ENCODE assay signal across 2 fruit fly cellular contexts in the genomic region with DNA sequence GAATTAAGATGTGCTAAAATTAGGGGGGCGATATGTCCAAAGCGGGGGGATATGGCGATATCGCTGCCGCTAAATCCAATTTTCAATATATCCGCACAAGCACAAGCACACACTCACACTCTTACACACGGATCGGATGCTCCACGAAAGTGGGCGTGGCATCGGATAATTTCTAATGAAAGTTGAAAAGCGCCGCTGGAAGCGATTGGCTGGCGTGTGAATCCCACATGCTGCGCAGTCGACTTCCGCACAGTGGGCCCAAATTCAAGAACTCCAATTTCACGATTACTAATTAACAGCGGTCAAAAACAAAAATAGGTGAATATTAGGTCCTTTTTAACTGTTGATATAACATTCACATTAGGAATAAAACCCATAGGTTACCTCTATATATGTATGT.
TF ChIP-seq lines count a peak whose summit lies in the region.

No protein-coding gene starts in this region.

- no peak for TF ChIP-seq CTCF in whole organism, embryonic (GFP tag; optimal IDR thresholded peaks at IDR 0.05; lab: Kevin White, UChicago)

TF ChIP-seq in whole organism, embryonic, 481 proteins besides CTCF, POLR2A, EP300 and RAD21:
- TF ChIP-seq Nf-YB (GFP tag; optimal IDR thresholded peaks at IDR 0.05; lab: Kevin White, UChicago) (peak; percentile 60), cato (GFP tag; optimal IDR thresholded peaks at IDR 0.05; lab: Kevin White, UChicago; ENCODE audit: borderline replicate concordance) (no peak), chinmo (GFP tag; IDR thresholded peaks at IDR 0.05; lab: Robert Waterston, UW; ENCODE audit: partially characterized antibody) (0 out of 4 replicates have a peak, but pooled peaks have one; percentile 37)

TF ChIP-seq in whole organism, wandering third instar larva, 38 proteins besides CTCF, POLR2A, EP300 and RAD21:
- TF ChIP-seq Rel (GFP tag; optimal IDR thresholded peaks at IDR 0.05; lab: Kevin White, UChicago) (no peak), Rel (tag; optimal IDR thresholded peaks at IDR 0.05; lab: Kevin White, UChicago) (peak; percentile 92), dl (GFP tag; optimal IDR thresholded peaks at IDR 0.05; lab: Kevin White, UChicago; ENCODE audit: insufficient read depth in 1 of 2, partially characterized antibody in 2 of 2) (no peak)
